Fruit fly (Drosophila melanogaster): ENCODE results near the gene CG15330.

- TF ChIP-seq Myc (optimal IDR thresholded peaks at IDR 0.05), result no peak
- TF ChIP-seq psq (GFP tag; optimal IDR thresholded peaks at IDR 0.05), result no peak
- no peak for TF ChIP-seq usp (GFP tag; optimal IDR thresholded peaks at IDR 0.05)
- TF ChIP-seq Rel (GFP tag; optimal IDR thresholded peaks at IDR 0.05), result no peak
- no peak for TF ChIP-seq Rel (tag; optimal IDR thresholded peaks at IDR 0.05)
- TF ChIP-seq br (GFP tag; optimal IDR thresholded peaks at IDR 0.05), result no peak
- TF ChIP-seq woc (GFP tag; optimal IDR thresholded peaks at IDR 0.05), result no peak
- no peak for TF ChIP-seq Vsx2 (GFP tag; optimal IDR thresholded peaks at IDR 0.05; ENCODE audit: partially characterized antibody)
- TF ChIP-seq h (GFP tag; optimal IDR thresholded peaks at IDR 0.05), result no peak
- TF ChIP-seq Hr78 (GFP tag; optimal IDR thresholded peaks at IDR 0.05), result no peak
Observed at dm6 chrX:7980786-7981185, 24.9 kb downstream of the CG15330 start.
